Worm (Caenorhabditis elegans): ENCODE measurements around the gene acly-2.

- no peak for TF ChIP-seq blmp-1 (tag; optimal IDR thresholded peaks at IDR 0.05)
- no peak for TF ChIP-seq unc-62 (GFP tag; optimal IDR thresholded peaks at IDR 0.05)
- TF ChIP-seq aly-2 (tag; optimal IDR thresholded peaks at IDR 0.05), result no peak
- no peak for TF ChIP-seq nhr-12 (tag; optimal IDR thresholded peaks at IDR 0.05)
- TF ChIP-seq nhr-77 (tag; optimal IDR thresholded peaks at IDR 0.05), result no peak
- TF ChIP-seq snpc-4 (tag; optimal IDR thresholded peaks at IDR 0.05), result no peak
- TF ChIP-seq lin-35 (GFP tag; optimal IDR thresholded peaks at IDR 0.05), result no peak
- TF ChIP-seq Y116A8C.19 (tag; optimal IDR thresholded peaks at IDR 0.05; ENCODE audit: borderline replicate concordance), result no peak
- TF ChIP-seq nhr-76 (tag; optimal IDR thresholded peaks at IDR 0.05), result no peak
- no peak for TF ChIP-seq fkh-10 (GFP tag; optimal IDR thresholded peaks at IDR 0.05)
These were observed 37.9 kb downstream of the acly-2 start for ce11 chrV:13154225-13154624.
